Worm (Caenorhabditis elegans) whole organism, L1 larva: ENCODE measurements around the gene srh-141.
A peak's percentile ranks its signal among the peaks of the same experiment; 100 is the strongest.

Source experiments
- C16A3.4 ChIP-seq: fragments of 150-350 bp; optimal IDR thresholded peaks from 2 replicates; lab custom pipeline; 2014; ENCODE audit warnings: missing biosample characterization, missing genetic modification characterization
- F16B12.6 ChIP-seq: fragments of 150-350 bp; optimal IDR thresholded peaks from 2 replicates; lab custom pipeline; 2014; ENCODE audit warnings: missing biosample characterization, missing genetic modification characterization
- aha-1 ChIP-seq: fragments of 150-350 bp; optimal IDR thresholded peaks from 2 replicates; lab custom pipeline; 2014; ENCODE audit warnings: missing biosample characterization, missing genetic modification characterization
- aly-2 ChIP-seq: fragments of 150-350 bp; optimal IDR thresholded peaks from 2 replicates; lab custom pipeline; 2014; ENCODE audit warnings: missing biosample characterization, missing genetic modification characterization
- ceh-63 ChIP-seq: fragments of 200-800 bp; sonication (Bioruptor generic); optimal IDR thresholded peaks from 2 replicates; lab custom pipeline; 2018; ENCODE audit warnings: mild to moderate bottlenecking, missing genetic modification characterization, missing compliant biosample characterization
- ceh-8 ChIP-seq: fragments of 200-800 bp; sonication (Bioruptor generic); optimal IDR thresholded peaks from 2 replicates; lab custom pipeline; 2018; ENCODE audit warnings: mild to moderate bottlenecking, missing genetic modification characterization, moderate library complexity, missing compliant biosample characterization
- dpl-1 ChIP-seq, 3 experiments: fragments of 150-350 bp in 2 of 3; sonication (generic microtip) in 1 of 3; optimal IDR thresholded peaks; 2 replicates each; lab custom pipeline; 2014 to 2017; ENCODE audit warnings: missing biosample characterization in 3 of 3, missing genetic modification characterization in 3 of 3, missing genetic modification reagents in 3 of 3
- dsc-1 ChIP-seq: sonication (generic microtip); optimal IDR thresholded peaks from 2 replicates; lab custom pipeline; 2016; ENCODE audit warnings: mild to moderate bottlenecking, missing genetic modification characterization, missing compliant biosample characterization
- efl-1 ChIP-seq, 4 experiments: fragments of 150-350 bp; optimal IDR thresholded peaks in 3 of 4; peaks in 1 of 4; 1 replicate in 1 of 4; 2 replicates in 3 of 4; lab custom pipeline; 2014; ENCODE audit warnings: missing biosample characterization in 2 of 4, missing genetic modification characterization in 2 of 4, missing genetic modification reagents in 2 of 4
- elt-3 ChIP-seq, 6 experiments: fragments of 150-350 bp in 1 of 6; sonication (generic microtip); optimal IDR thresholded peaks; 2 replicates each; lab custom pipeline; 2017 to 2018; ENCODE audit warnings: missing biosample characterization in 6 of 6, missing genetic modification characterization in 6 of 6, inconsistent platforms in 1 of 6
- ets-5 ChIP-seq: fragments of 200-800 bp; sonication (Bioruptor generic); IDR thresholded peaks from 2 replicates; pipeline ENCODE4 v1.3.6; 2022; ENCODE audit warnings: missing genetic modification characterization, missing compliant biosample characterization
- fkh-10 ChIP-seq: sonication (generic microtip); optimal IDR thresholded peaks from 2 replicates; lab custom pipeline; 2017; ENCODE audit warnings: missing biosample characterization, missing genetic modification reagents, missing genetic modification characterization
- fos-1 ChIP-seq: fragments of 150-350 bp; optimal IDR thresholded peaks from 2 replicates; lab custom pipeline; 2014; ENCODE audit warnings: missing biosample characterization, missing genetic modification characterization
- grh-1 ChIP-seq: fragments of 200-800 bp; sonication (Bioruptor generic); IDR thresholded peaks from 2 replicates; pipeline ENCODE4 v1.3.6; 2022; ENCODE audit warnings: missing genetic modification reagents, missing genetic modification characterization, missing compliant biosample characterization
- hpl-2 ChIP-seq: fragments of 150-350 bp; optimal IDR thresholded peaks from 2 replicates; lab custom pipeline; 2014; ENCODE audit warnings: missing biosample characterization, missing genetic modification reagents, missing genetic modification characterization
- isw-1 ChIP-seq: fragments of 200-800 bp; sonication (Bioruptor generic); IDR thresholded peaks from 2 replicates; pipeline ENCODE4 v1.3.6; 2022; ENCODE audit warnings: missing genetic modification characterization, missing compliant biosample characterization
- jun-1 ChIP-seq: fragments of 150-350 bp; optimal IDR thresholded peaks from 2 replicates; lab custom pipeline; 2014; ENCODE audit warnings: missing biosample characterization, missing genetic modification reagents, missing genetic modification characterization
- lin-14 ChIP-seq: fragments of 200-800 bp; sonication (Bioruptor generic); optimal IDR thresholded peaks from 2 replicates; lab custom pipeline; 2018; ENCODE audit warnings: mild to moderate bottlenecking, missing genetic modification characterization, moderate library complexity, missing compliant biosample characterization
- lin-39 ChIP-seq: fragments of 150-350 bp; optimal IDR thresholded peaks from 2 replicates; lab custom pipeline; 2014; ENCODE audit warnings: missing biosample characterization, missing genetic modification reagents, missing genetic modification characterization
- lir-3 ChIP-seq: sonication (generic microtip); optimal IDR thresholded peaks from 2 replicates; lab custom pipeline; 2016; ENCODE audit warnings: mild to moderate bottlenecking, missing genetic modification characterization, moderate library complexity, missing compliant biosample characterization; ENCODE audit not compliant: poor library complexity
- mdl-1 ChIP-seq, 2 experiments: fragments of 150-350 bp; optimal IDR thresholded peaks; 2 replicates each; lab custom pipeline; 2014 to 2017; ENCODE audit warnings: missing biosample characterization in 2 of 2, missing genetic modification characterization in 2 of 2, inconsistent platforms in 1 of 2
- nhr-11 ChIP-seq: fragments of 150-350 bp; optimal IDR thresholded peaks from 2 replicates; lab custom pipeline; 2014; ENCODE audit warnings: missing biosample characterization, missing genetic modification characterization
- nhr-12 ChIP-seq: sonication (generic microtip); optimal IDR thresholded peaks from 2 replicates; lab custom pipeline; 2017; ENCODE audit warnings: missing biosample characterization, missing genetic modification characterization
- nhr-20 ChIP-seq: sonication (generic microtip); optimal IDR thresholded peaks from 2 replicates; lab custom pipeline; 2016; ENCODE audit warnings: mild to moderate bottlenecking, missing genetic modification characterization, missing compliant biosample characterization
- nhr-28 ChIP-seq: fragments of 150-350 bp; optimal IDR thresholded peaks from 2 replicates; lab custom pipeline; 2014; ENCODE audit warnings: missing biosample characterization, missing genetic modification characterization
- nhr-47 ChIP-seq: sonication (generic microtip); optimal IDR thresholded peaks from 2 replicates; lab custom pipeline; 2016; ENCODE audit warnings: mild to moderate bottlenecking, missing genetic modification characterization, moderate library complexity, missing compliant biosample characterization
- nhr-71 ChIP-seq: sonication (generic microtip); optimal IDR thresholded peaks from 2 replicates; lab custom pipeline; 2016; ENCODE audit warnings: mild to moderate bottlenecking, missing genetic modification characterization, moderate library complexity, missing compliant biosample characterization
- nhr-76 ChIP-seq: sonication (generic microtip); optimal IDR thresholded peaks from 2 replicates; lab custom pipeline; 2017; ENCODE audit warnings: missing biosample characterization, missing genetic modification characterization
- nhr-77 ChIP-seq: fragments of 150-350 bp; optimal IDR thresholded peaks from 2 replicates; lab custom pipeline; 2014; ENCODE audit warnings: missing biosample characterization, missing genetic modification characterization
- nhr-84 ChIP-seq: sonication (generic microtip); optimal IDR thresholded peaks from 2 replicates; lab custom pipeline; 2017; ENCODE audit warnings: missing biosample characterization, missing genetic modification characterization
- pag-3 ChIP-seq: sonication (generic microtip); optimal IDR thresholded peaks from 2 replicates; lab custom pipeline; 2017; ENCODE audit warnings: missing genetic modification characterization, mild to moderate bottlenecking, missing compliant biosample characterization, antibody characterized with exemption, borderline replicate concordance; ENCODE audit not compliant: insufficient read depth
- pax-3 ChIP-seq: fragments of 200-800 bp; sonication (Bioruptor generic); optimal IDR thresholded peaks from 2 replicates; lab custom pipeline; 2018; ENCODE audit warnings: mild to moderate bottlenecking, missing genetic modification characterization, moderate library complexity, missing compliant biosample characterization
- pqm-1 ChIP-seq: sonication (generic microtip); optimal IDR thresholded peaks from 3 replicates; lab custom pipeline; 2017; ENCODE audit warnings: missing biosample characterization, missing genetic modification characterization
- rnt-1 ChIP-seq: sonication (generic microtip); optimal IDR thresholded peaks from 2 replicates; lab custom pipeline; 2016; ENCODE audit warnings: mild to moderate bottlenecking, missing genetic modification characterization, moderate library complexity, missing compliant biosample characterization
- snpc-4 ChIP-seq: fragments of 150-350 bp; optimal IDR thresholded peaks from 2 replicates; lab custom pipeline; 2014; ENCODE audit warnings: missing biosample characterization, missing genetic modification characterization
- snu-23 ChIP-seq: sonication (generic microtip); optimal IDR thresholded peaks from 2 replicates; lab custom pipeline; 2016; ENCODE audit warnings: missing genetic modification characterization, missing compliant biosample characterization
- sptf-1 ChIP-seq: fragments of 150-350 bp; optimal IDR thresholded peaks from 2 replicates; lab custom pipeline; 2014; ENCODE audit warnings: missing biosample characterization, missing genetic modification characterization
- sup-37 ChIP-seq: fragments of 200-800 bp; sonication (Bioruptor generic); optimal IDR thresholded peaks from 2 replicates; lab custom pipeline; 2018; ENCODE audit warnings: mild to moderate bottlenecking, missing genetic modification characterization, missing compliant biosample characterization
- tbx-2 ChIP-seq: sonication (generic microtip); optimal IDR thresholded peaks from 2 replicates; lab custom pipeline; 2016; ENCODE audit warnings: missing genetic modification characterization, missing compliant biosample characterization
- tlp-1 ChIP-seq: fragments of 150-350 bp; optimal IDR thresholded peaks from 2 replicates; lab custom pipeline; 2014; ENCODE audit warnings: missing biosample characterization, missing genetic modification characterization
- unc-62 ChIP-seq: fragments of 150-350 bp; optimal IDR thresholded peaks from 2 replicates; lab custom pipeline; 2014; ENCODE audit warnings: missing biosample characterization, missing genetic modification reagents, missing genetic modification characterization
- unc-86 ChIP-seq: sonication (generic microtip); optimal IDR thresholded peaks from 2 replicates; lab custom pipeline; 2016; ENCODE audit warnings: missing genetic modification characterization, missing compliant biosample characterization
- zag-1 ChIP-seq: fragments of 150-350 bp; optimal IDR thresholded peaks from 2 replicates; lab custom pipeline; 2014; ENCODE audit warnings: missing biosample characterization, missing genetic modification characterization
- zip-4 ChIP-seq: fragments of 200-800 bp; sonication (Bioruptor generic); optimal IDR thresholded peaks from 2 replicates; lab custom pipeline; 2018; ENCODE audit warnings: mild to moderate bottlenecking, missing genetic modification characterization, moderate library complexity, missing compliant biosample characterization
- ztf-4 ChIP-seq: fragments of 150-350 bp; optimal IDR thresholded peaks from 2 replicates; lab custom pipeline; 2014; ENCODE audit warnings: missing biosample characterization, missing genetic modification characterization

The srh-141 gene

DNA sequence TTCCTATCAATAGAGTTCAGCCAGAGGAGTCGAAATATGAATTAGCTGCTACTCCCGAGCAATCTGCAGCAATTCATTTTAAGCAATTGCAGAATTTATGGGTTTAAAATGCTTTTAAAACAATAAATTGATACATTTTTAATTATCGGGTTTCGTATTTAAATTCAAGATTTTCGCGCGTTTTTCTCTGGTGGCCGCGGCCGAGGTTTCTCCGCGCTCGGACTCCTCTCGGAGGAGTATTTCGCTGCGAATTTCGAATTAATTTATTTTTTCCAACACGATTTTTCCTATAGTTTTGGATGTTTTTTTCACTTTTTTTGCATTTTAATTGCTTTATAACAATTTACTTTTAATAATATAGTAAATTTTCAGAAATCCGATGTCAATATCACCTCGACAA, 42.2 kb upstream of the srh-141 start, which contains the start of gene F13A7.14 (continued):
- TF ChIP-seq dpl-1 (GFP tag; optimal IDR thresholded peaks at IDR 0.05; lab: Kevin White, UChicago) (peak; percentile 95 to 98 (median 97)), sptf-1 (no peak), nhr-71 (tag; lab: Kevin White, UChicago) (peak; percentile 95), efl-1 (optimal IDR thresholded peaks at IDR 0.05; lab: Kevin White, UChicago) (peak; percentile 97 to 98), efl-1 (GFP tag; optimal IDR thresholded peaks at IDR 0.05 in 1 of 2; lab: Kevin White, UChicago) (peak; percentile 97 to 100), aha-1 (no peak), C16A3.4 (tag; lab: Kevin White, UChicago) (peak; percentile 76), isw-1 (GFP tag; lab: Robert Waterston, UW) (peak; percentile 82), tlp-1 (tag; lab: Kevin White, UChicago) (no peak), nhr-11 (tag; lab: Kevin White, UChicago) (peak; percentile 25), nhr-84 (no peak), zag-1 (tag; lab: Kevin White, UChicago) (no peak), fos-1 (tag; lab: Kevin White, UChicago) (no peak)

DNA sequence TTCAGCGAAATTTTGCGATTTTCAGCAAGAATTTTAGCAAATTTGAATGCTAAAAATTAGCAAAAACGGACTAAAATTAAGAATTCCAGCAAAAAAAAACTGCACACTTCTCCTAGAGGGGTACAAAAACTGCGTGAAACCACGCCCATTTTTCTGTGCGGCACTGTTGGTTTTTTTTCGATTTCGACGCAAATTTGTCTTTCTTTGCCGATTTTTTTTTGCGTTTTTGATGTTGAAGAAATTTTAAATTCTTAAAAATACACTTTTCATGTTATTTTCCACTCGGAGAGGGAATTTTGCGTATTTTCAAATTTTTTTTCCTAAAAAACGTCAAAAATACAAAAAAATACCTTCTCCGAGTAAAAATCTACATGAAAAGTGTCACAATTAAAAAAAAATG, 39.8 kb upstream of the srh-141 start, which contains the start of gene syp-1:
syp-1 (plus strand) TSS at position 301 of the 400 bp plus-strand sequence.
- TF ChIP-seq ztf-4 (tag; lab: Kevin White, UChicago) (no peak), lin-39 (no peak), mdl-1 (tag; optimal IDR thresholded peaks at IDR 0.05; lab: Kevin White, UChicago) (no peak), nhr-47 (tag; lab: Kevin White, UChicago) (no peak), nhr-28 (tag; lab: Kevin White, UChicago) (no peak), ets-5 (GFP tag; lab: Robert Waterston, UW) (no peak), F16B12.6 (tag; lab: Kevin White, UChicago) (no peak), ceh-63 (GFP tag; lab: Kevin White, UChicago) (no peak), lin-14 (GFP tag; lab: Kevin White, UChicago) (no peak), grh-1 (no peak), snu-23 (no peak), sup-37 (GFP tag; lab: Kevin White, UChicago) (no peak), nhr-77 (tag; lab: Kevin White, UChicago) (no peak), nhr-12 (tag; lab: Kevin White, UChicago) (no peak), unc-86 (tag; lab: Kevin White, UChicago) (no peak), tlp-1 (tag; lab: Kevin White, UChicago) (no peak), nhr-84 (no peak), tbx-2 (tag; lab: Kevin White, UChicago) (no peak), aha-1 (no peak)

DNA sequence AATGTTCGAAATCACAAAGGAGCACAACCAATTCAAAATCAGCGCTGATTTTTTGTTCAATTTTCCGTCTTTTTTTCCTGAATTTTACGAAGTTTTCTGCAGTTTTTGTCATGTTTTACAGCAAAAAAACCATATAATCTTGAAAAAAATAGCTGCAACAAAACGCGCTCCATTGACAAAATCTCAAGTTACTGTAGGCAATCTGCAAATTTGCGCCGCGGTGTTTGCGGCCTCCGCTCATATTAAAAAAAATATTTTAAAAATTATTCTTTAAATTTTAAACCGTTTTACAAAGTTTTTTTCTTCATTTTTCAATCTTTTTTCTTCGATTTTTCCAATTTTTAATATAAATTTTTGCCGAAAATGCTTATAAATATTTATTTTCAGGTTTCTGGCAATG, 38.4 kb upstream of the srh-141 start:
- TF ChIP-seq dsc-1 (tag; lab: Kevin White, UChicago) (no peak), efl-1 (optimal IDR thresholded peaks at IDR 0.05; lab: Kevin White, UChicago) (peak in 1 of 2 experiments; percentile 85), efl-1 (GFP tag; optimal IDR thresholded peaks at IDR 0.05 in 1 of 2; lab: Kevin White, UChicago) (no peak)

DNA sequence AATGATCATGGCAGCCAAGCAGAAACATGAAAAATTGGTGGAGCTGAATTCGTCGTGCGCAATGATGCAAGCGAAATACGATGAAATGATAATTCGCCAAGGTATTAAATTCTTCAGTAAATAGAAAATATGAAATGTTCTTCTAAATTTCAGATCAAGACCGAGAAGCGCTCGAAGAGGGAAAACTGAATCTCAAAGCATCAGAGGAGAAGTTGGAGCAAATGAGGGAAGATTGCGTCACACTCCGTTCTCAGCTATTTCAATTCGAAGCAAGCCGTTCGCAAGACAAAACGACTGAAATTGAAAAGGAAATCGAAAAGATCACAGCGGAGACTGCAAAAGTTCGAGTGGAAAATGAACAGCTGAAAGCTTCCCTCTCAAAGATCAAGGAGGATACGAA, 37.4 kb upstream of the srh-141 start:
- TF ChIP-seq pag-3 (no peak), aly-2 (no peak), snpc-4 (tag; lab: Kevin White, UChicago) (no peak), tlp-1 (tag; lab: Kevin White, UChicago) (no peak), rnt-1 (tag; lab: Kevin White, UChicago) (no peak), ceh-8 (GFP tag; lab: Kevin White, UChicago) (no peak), F16B12.6 (tag; lab: Kevin White, UChicago) (no peak)
- TF ChIP-seq, all 84 proteins: peak for 0

DNA sequence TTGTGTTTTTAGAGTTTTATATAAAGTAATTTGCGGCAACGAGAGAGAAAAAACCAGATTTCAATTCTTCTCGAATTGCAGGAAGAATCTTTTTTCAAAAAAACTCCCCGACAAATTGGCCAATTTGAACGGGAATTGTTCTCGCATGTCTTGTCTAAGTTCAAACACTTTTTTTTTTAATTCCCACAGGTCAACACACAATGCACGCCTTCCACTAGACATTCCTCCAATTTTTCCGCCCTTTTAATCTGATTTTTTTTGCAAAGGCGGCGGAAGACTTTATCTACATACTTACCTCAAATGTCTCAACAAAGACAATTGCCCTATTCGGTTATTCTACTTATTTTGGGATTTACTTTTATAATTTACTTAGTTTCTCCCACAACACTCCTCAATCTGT, 36.1 kb upstream of the srh-141 start, which contains the start of gene F26D2.3:
F26D2.3 (plus strand) TSS at position 301 of the 400 bp plus-strand sequence.
- TF ChIP-seq nhr-47 (tag; lab: Kevin White, UChicago), result no peak
- no peak for TF ChIP-seq fkh-10
- TF ChIP-seq nhr-76 (tag; lab: Kevin White, UChicago), result no peak
- TF ChIP-seq lir-3 (tag; lab: Kevin White, UChicago), result no peak
- TF ChIP-seq nhr-28 (tag; lab: Kevin White, UChicago), result no peak
- TF ChIP-seq zip-4, result no peak
- no peak for TF ChIP-seq hpl-2
- no peak for TF ChIP-seq jun-1 (tag; lab: Kevin White, UChicago)
- no peak for TF ChIP-seq elt-3 (tag; optimal IDR thresholded peaks at IDR 0.05; lab: Kevin White, UChicago)
- no peak for TF ChIP-seq unc-62
- no peak for TF ChIP-seq pag-3
- TF ChIP-seq isw-1 (GFP tag; lab: Robert Waterston, UW), result no peak
- TF ChIP-seq pax-3 (tag; lab: Kevin White, UChicago), result no peak
- no peak for TF ChIP-seq tlp-1 (tag; lab: Kevin White, UChicago)
- TF ChIP-seq nhr-20, result no peak
- TF ChIP-seq sup-37 (GFP tag; lab: Kevin White, UChicago), result no peak
- TF ChIP-seq pqm-1 (tag; lab: Kevin White, UChicago), result no peak
- no peak for TF ChIP-seq lin-14 (GFP tag; lab: Kevin White, UChicago)
- TF ChIP-seq, all 84 proteins: peak for 0
